Worm (Caenorhabditis elegans) whole organism, L1 larva: ENCODE results near the gene ife-5.

Experiments used
- ama-1 ChIP-seq: fragments of 150-350 bp; optimal IDR thresholded peaks from 2 replicates; lab custom pipeline; 2014
- ceh-82 ChIP-seq, 3 experiments: fragments of 150-350 bp in 1 of 3; sonication (generic microtip) in 2 of 3; optimal IDR thresholded peaks; 2 replicates each; lab custom pipeline; 2014 to 2017; ENCODE audit warnings: missing biosample characterization in 3 of 3, missing genetic modification characterization in 3 of 3
- elt-3 ChIP-seq, 6 experiments: fragments of 150-350 bp in 1 of 6; sonication (generic microtip); optimal IDR thresholded peaks; 2 replicates each; lab custom pipeline; 2017 to 2018; ENCODE audit warnings: missing biosample characterization in 6 of 6, missing genetic modification characterization in 6 of 6, inconsistent platforms in 1 of 6
- fkh-10 ChIP-seq: sonication (generic microtip); optimal IDR thresholded peaks from 2 replicates; lab custom pipeline; 2017; ENCODE audit warnings: missing biosample characterization, missing genetic modification reagents, missing genetic modification characterization
- fkh-8 ChIP-seq: sonication (generic microtip); optimal IDR thresholded peaks from 2 replicates; lab custom pipeline; 2016; ENCODE audit warnings: mild to moderate bottlenecking, missing genetic modification characterization, missing compliant biosample characterization
- nhr-237 ChIP-seq: fragments of 150-350 bp; optimal IDR thresholded peaks from 2 replicates; lab custom pipeline; 2014; ENCODE audit warnings: missing biosample characterization, missing genetic modification characterization
- pqm-1 ChIP-seq: sonication (generic microtip); optimal IDR thresholded peaks from 3 replicates; lab custom pipeline; 2017; ENCODE audit warnings: missing biosample characterization, missing genetic modification characterization
- tlp-1 ChIP-seq: fragments of 150-350 bp; optimal IDR thresholded peaks from 2 replicates; lab custom pipeline; 2014; ENCODE audit warnings: missing biosample characterization, missing genetic modification characterization
- ztf-4 ChIP-seq: fragments of 150-350 bp; optimal IDR thresholded peaks from 2 replicates; lab custom pipeline; 2014; ENCODE audit warnings: missing biosample characterization, missing genetic modification characterization

- TF ChIP-seq nhr-237, result no peak
- no peak for TF ChIP-seq ama-1 (lab: Kevin White, UChicago)
- no peak for TF ChIP-seq pqm-1 (tag; lab: Kevin White, UChicago)
- no peak for TF ChIP-seq fkh-8
- no peak for TF ChIP-seq fkh-10
- no peak for TF ChIP-seq ceh-82 (tag; optimal IDR thresholded peaks at IDR 0.05; lab: Kevin White, UChicago)
- no peak for TF ChIP-seq ztf-4 (tag; lab: Kevin White, UChicago)
- no peak for TF ChIP-seq tlp-1 (tag; lab: Kevin White, UChicago)
- no peak for TF ChIP-seq elt-3 (tag; optimal IDR thresholded peaks at IDR 0.05; lab: Kevin White, UChicago)
Observed at ce11 chrII:12240088-12240487, 40.4 kb upstream of the ife-5 start, which contains the start of gene txdc-12.1.
